Worm (Caenorhabditis elegans): Measurements from ENCODE around the gene srz-78.

ce11 chrIV:3532989-3533388 is 41.4 kb downstream of the srz-78 start:
- TF ChIP-seq lir-3 (tag; optimal IDR thresholded peaks at IDR 0.05; ENCODE audit: poor library complexity) (no peak), ama-1 (optimal IDR thresholded peaks at IDR 0.05) (no peak), vab-15 (tag; optimal IDR thresholded peaks at IDR 0.05) (no peak), nhr-77 (tag; optimal IDR thresholded peaks at IDR 0.05) (no peak), fos-1 (tag; optimal IDR thresholded peaks at IDR 0.05) (no peak), snu-23 (GFP tag; optimal IDR thresholded peaks at IDR 0.05) (peak; percentile 10), pqm-1 (tag; optimal IDR thresholded peaks at IDR 0.05) (no peak), ces-1 (GFP tag; optimal IDR thresholded peaks at IDR 0.05) (no peak), sox-4 (tag; optimal IDR thresholded peaks at IDR 0.05) (no peak), ceh-63 (GFP tag; optimal IDR thresholded peaks at IDR 0.05) (no peak), elt-3 (tag; optimal IDR thresholded peaks at IDR 0.05) (no peak), nhr-85 (tag) (no peak), blmp-1 (tag; optimal IDR thresholded peaks at IDR 0.05) (peak; percentile 35), nhr-90 (tag; optimal IDR thresholded peaks at IDR 0.05; ENCODE audit: poor library complexity) (no peak)
